Worm (Caenorhabditis elegans): ENCODE measurements around the gene lron-15.

lron-15 gene

DNA sequence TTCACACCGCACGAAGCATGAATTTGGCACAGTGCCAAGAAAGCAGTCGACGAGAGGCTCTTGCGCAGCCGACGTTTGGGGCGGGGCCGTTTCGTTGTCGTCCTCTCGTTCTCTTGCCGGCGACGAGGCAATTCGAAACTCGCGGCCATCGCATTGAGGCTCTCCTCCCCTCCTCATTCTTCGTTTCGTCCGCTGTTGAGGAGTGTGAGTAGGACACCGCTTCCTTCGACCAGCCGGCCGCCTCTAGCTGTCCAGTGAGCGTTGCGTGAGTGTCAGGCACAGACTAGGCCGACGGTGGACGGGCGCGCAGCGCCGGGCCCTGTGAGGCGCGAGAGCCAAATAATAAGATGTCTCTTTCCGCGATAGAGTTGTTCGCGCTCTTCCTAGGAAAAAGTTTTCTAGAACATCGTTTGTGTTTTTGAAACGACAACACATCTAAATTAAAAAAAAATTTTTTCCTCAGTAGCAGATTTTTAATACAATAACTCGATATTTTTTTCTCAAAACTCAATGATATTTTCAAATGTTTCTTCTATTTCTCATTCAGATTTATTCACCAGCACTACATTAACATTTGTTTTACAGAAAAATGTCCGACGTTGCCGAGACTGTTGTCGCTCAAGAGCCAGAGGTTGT lies 52.8 kb downstream of the lron-15 start, which contains the start of the genes T28D9.11 and T28D9.1 (continued):
- TF ChIP-seq ama-1 (optimal IDR thresholded peaks at IDR 0.05) (peak; percentile 59), egl-13 (tag; optimal IDR thresholded peaks at IDR 0.05) (peak; percentile 26), sptf-1 (tag; optimal IDR thresholded peaks at IDR 0.05) (no peak), mep-1 (tag; optimal IDR thresholded peaks at IDR 0.05) (peak; percentile 30), nhr-19 (GFP tag; conservative IDR thresholded peaks at IDR 0.05) (0 out of 2 replicates have a peak, but pooled peaks have one; percentile 16), xbp-1 (tag; optimal IDR thresholded peaks at IDR 0.05) (peak; percentile 6), nhr-11 (tag; optimal IDR thresholded peaks at IDR 0.05) (no peak), ceh-8 (GFP tag; optimal IDR thresholded peaks at IDR 0.05) (no peak), fkh-8 (tag; optimal IDR thresholded peaks at IDR 0.05) (peak; percentile 87), dsc-1 (tag; optimal IDR thresholded peaks at IDR 0.05) (peak; percentile 18), ceh-82 (tag; optimal IDR thresholded peaks at IDR 0.05) (peak in 2 of 3 experiments; percentile 56 to 81), unc-130 (tag; optimal IDR thresholded peaks at IDR 0.05) (no peak), alr-1 (tag; optimal IDR thresholded peaks at IDR 0.05; ENCODE audit: borderline replicate concordance) (no peak), snu-23 (GFP tag; optimal IDR thresholded peaks at IDR 0.05) (peak; percentile 32), grh-1 (GFP tag; IDR thresholded peaks at IDR 0.05) (0 out of 2 replicates have a peak, but pooled peaks have one; percentile 22), lin-39 (tag; optimal IDR thresholded peaks at IDR 0.05) (no peak), sup-37 (GFP tag; optimal IDR thresholded peaks at IDR 0.05) (no peak), C16A3.4 (tag; optimal IDR thresholded peaks at IDR 0.05) (peak; percentile 12), rnt-1 (tag; optimal IDR thresholded peaks at IDR 0.05) (peak; percentile 58), nhr-76 (tag; optimal IDR thresholded peaks at IDR 0.05) (no peak), lsy-2 (tag; optimal IDR thresholded peaks at IDR 0.05) (peak; percentile 46 to 71), unc-30 (tag; optimal IDR thresholded peaks at IDR 0.05) (no peak), nhr-85 (tag) (no peak), nhr-12 (tag; optimal IDR thresholded peaks at IDR 0.05) (no peak), swsn-7 (tag; optimal IDR thresholded peaks at IDR 0.05) (peak; percentile 49), tbx-2 (tag; optimal IDR thresholded peaks at IDR 0.05) (peak; percentile 18), Y116A8C.19 (tag; optimal IDR thresholded peaks at IDR 0.05; ENCODE audit: borderline replicate concordance) (no peak), zip-4 (GFP tag; optimal IDR thresholded peaks at IDR 0.05) (no peak), pag-3 (tag; optimal IDR thresholded peaks at IDR 0.05; ENCODE audit: borderline replicate concordance, insufficient read depth) (no peak), efl-3 (GFP tag; optimal IDR thresholded peaks at IDR 0.05) (no peak), ets-5 (GFP tag; IDR thresholded peaks at IDR 0.05) (no peak), irx-1 (tag; optimal IDR thresholded peaks at IDR 0.05) (no peak), elt-3 (tag; optimal IDR thresholded peaks at IDR 0.05) (no peak), ceh-90 (tag; optimal IDR thresholded peaks at IDR 0.05) (no peak), lin-35 (GFP tag; optimal IDR thresholded peaks at IDR 0.05) (peak in 1 of 2 experiments; percentile 56), unc-86 (tag; optimal IDR thresholded peaks at IDR 0.05) (peak; percentile 53), sox-4 (tag; optimal IDR thresholded peaks at IDR 0.05) (no peak), jun-1 (tag; optimal IDR thresholded peaks at IDR 0.05) (no peak), mab-9 (GFP tag; IDR thresholded peaks at IDR 0.05) (0 out of 2 replicates have a peak, but pooled peaks have one; percentile 25), nhr-28 (tag; optimal IDR thresholded peaks at IDR 0.05) (no peak), fkh-4 (tag; optimal IDR thresholded peaks at IDR 0.05; ENCODE audit: borderline replicate concordance) (no peak), ces-1 (GFP tag; optimal IDR thresholded peaks at IDR 0.05) (no peak), efl-1 (optimal IDR thresholded peaks at IDR 0.05) (peak; percentile 38 to 55), efl-1 (GFP tag; optimal IDR thresholded peaks at IDR 0.05 in 1 of 2) (peak in 1 of 2 experiments; percentile 32), nhr-77 (tag; optimal IDR thresholded peaks at IDR 0.05) (peak; percentile 54), aha-1 (tag; optimal IDR thresholded peaks at IDR 0.05) (no peak), C34B4.2 (tag; optimal IDR thresholded peaks at IDR 0.05) (no peak), egl-27 (tag; optimal IDR thresholded peaks at IDR 0.05) (no peak), lin-15B (tag; optimal IDR thresholded peaks at IDR 0.05) (no peak), blmp-1 (tag; optimal IDR thresholded peaks at IDR 0.05) (no peak), zag-1 (tag; optimal IDR thresholded peaks at IDR 0.05) (no peak), snpc-4 (tag; optimal IDR thresholded peaks at IDR 0.05) (peak; percentile 80), fkh-10 (GFP tag; optimal IDR thresholded peaks at IDR 0.05) (peak; percentile 50)
